Worm (Caenorhabditis elegans) whole organism, L4 larva: ENCODE measurements around the gene mboa-6.
A peak's percentile ranks its signal among the peaks of the same experiment; 100 is the strongest.

Experiments
- D1046.2 ChIP-seq: fragments of 200-800 bp; sonication (Bioruptor generic); IDR thresholded peaks from 2 replicates; pipeline ENCODE4 v1.3.6; 2022; ENCODE audit warnings: missing genetic modification characterization, missing compliant biosample characterization
- F10B5.3 ChIP-seq: sonication (generic microtip); optimal IDR thresholded peaks from 2 replicates; lab custom pipeline; 2016; ENCODE audit warnings: mild to moderate bottlenecking, missing genetic modification characterization, missing compliant biosample characterization
- F26F4.8 ChIP-seq: fragments of 200-800 bp; sonication (Bioruptor generic); conservative IDR thresholded peaks from 2 replicates; pipeline ENCODE4 v1.3.6; 2022; ENCODE audit warnings: missing genetic modification characterization, missing compliant biosample characterization
- F37D6.2 ChIP-seq: sonication (generic microtip); optimal IDR thresholded peaks from 2 replicates; lab custom pipeline; 2016; ENCODE audit warnings: mild to moderate bottlenecking, missing genetic modification characterization, missing compliant biosample characterization
- R02D3.7 ChIP-seq: fragments of 150-350 bp; sonication (generic microtip); optimal IDR thresholded peaks from 3 replicates; lab custom pipeline; 2014; ENCODE audit warnings: missing biosample characterization, missing genetic modification characterization
- Y105C5A.15 ChIP-seq: fragments of 200-800 bp; sonication (Bioruptor generic); IDR thresholded peaks from 2 replicates; pipeline ENCODE4 v1.3.6; 2022; ENCODE audit warnings: missing genetic modification characterization, missing compliant biosample characterization
- Y48G9A.11 ChIP-seq: fragments of 200-800 bp; sonication (Bioruptor generic); IDR thresholded peaks from 2 replicates; pipeline ENCODE4 v1.3.6; 2022; ENCODE audit warnings: missing genetic modification reagents, missing genetic modification characterization, missing compliant biosample characterization
- Y75B8A.6 ChIP-seq: fragments of 200-800 bp; sonication (Bioruptor generic); IDR thresholded peaks from 2 replicates; pipeline ENCODE4 v1.3.6; 2022; ENCODE audit warnings: missing genetic modification reagents, missing genetic modification characterization, missing compliant biosample characterization
- ama-1 ChIP-seq: fragments of 150-350 bp; optimal IDR thresholded peaks from 2 replicates; lab custom pipeline; 2014; ENCODE audit warnings: inconsistent platforms, mixed read lengths
- attf-4 ChIP-seq: sonication (generic microtip); optimal IDR thresholded peaks from 3 replicates; lab custom pipeline; 2017; ENCODE audit warnings: missing biosample characterization, missing genetic modification characterization
- ceh-28 ChIP-seq: fragments of 150-350 bp; optimal IDR thresholded peaks from 2 replicates; lab custom pipeline; 2014; ENCODE audit warnings: missing biosample characterization, missing genetic modification reagents, missing genetic modification characterization
- cey-2 ChIP-seq: sonication (generic microtip); optimal IDR thresholded peaks from 3 replicates; lab custom pipeline; 2017; ENCODE audit warnings: missing genetic modification characterization, mild to moderate bottlenecking, missing compliant biosample characterization, antibody characterized with exemption, borderline replicate concordance; ENCODE audit not compliant: insufficient read depth
- daf-12 ChIP-seq: fragments of 150-350 bp; optimal IDR thresholded peaks from 2 replicates; lab custom pipeline; 2014; ENCODE audit warnings: missing biosample characterization, missing genetic modification reagents, missing genetic modification characterization
- daf-16 ChIP-seq, 3 experiments: sonication (generic microtip); optimal IDR thresholded peaks; 2 replicates each; lab custom pipeline; 2016 to 2017; ENCODE audit warnings: missing genetic modification characterization in 3 of 3, missing genetic modification reagents in 3 of 3, mild to moderate bottlenecking in 2 of 3, missing compliant biosample characterization in 2 of 3, missing biosample characterization in 1 of 3, moderate library complexity in 1 of 3
- daf-19 ChIP-seq: fragments of 200-800 bp; sonication (Bioruptor generic); conservative IDR thresholded peaks from 2 replicates; pipeline ENCODE4 v1.3.6; 2022; ENCODE audit warnings: missing genetic modification characterization, missing compliant biosample characterization
- daf-8 ChIP-seq: fragments of 200-800 bp; sonication (Bioruptor generic); IDR thresholded peaks from 2 replicates; pipeline ENCODE4 v1.3.6; 2022; ENCODE audit warnings: missing genetic modification characterization, missing compliant biosample characterization
- dmd-6 ChIP-seq: fragments of 200-800 bp; sonication (Bioruptor generic); IDR thresholded peaks from 2 replicates; pipeline ENCODE4 v1.3.6; 2022; ENCODE audit warnings: missing genetic modification reagents, missing genetic modification characterization, missing compliant biosample characterization
- dpl-1 ChIP-seq: fragments of 150-350 bp; optimal IDR thresholded peaks from 2 replicates; lab custom pipeline; 2014; ENCODE audit warnings: missing biosample characterization, missing genetic modification reagents, missing genetic modification characterization
- dve-1 ChIP-seq: sonication (generic microtip); optimal IDR thresholded peaks from 2 replicates; lab custom pipeline; 2017; ENCODE audit warnings: antibody characterized with exemption, mild to moderate bottlenecking, missing genetic modification characterization, missing compliant biosample characterization; ENCODE audit not compliant: insufficient read depth
- egl-43 ChIP-seq: fragments of 200-800 bp; sonication (Bioruptor generic); IDR thresholded peaks from 2 replicates; pipeline ENCODE4 v1.3.6; 2022; ENCODE audit warnings: missing genetic modification reagents, missing genetic modification characterization, missing compliant biosample characterization
- fkh-10 ChIP-seq: fragments of 150-350 bp; optimal IDR thresholded peaks from 2 replicates; lab custom pipeline; 2014; ENCODE audit warnings: missing biosample characterization, missing genetic modification reagents, missing genetic modification characterization
- hif-1 ChIP-seq, 2 experiments: sonication (generic microtip); optimal IDR thresholded peaks; 2 replicates each; lab custom pipeline; 2016 to 2017; ENCODE audit warnings: missing compliant biosample characterization in 2 of 2, missing genetic modification characterization in 2 of 2, missing genetic modification reagents in 2 of 2, missing genotype in 2 of 2, mild to moderate bottlenecking in 1 of 2
- hmg-1.1 ChIP-seq: fragments of 200-800 bp; sonication (Bioruptor generic); IDR thresholded peaks from 2 replicates; pipeline ENCODE4 v1.3.6; 2022; ENCODE audit warnings: missing genetic modification reagents, missing genetic modification characterization, missing compliant biosample characterization
- jun-1 ChIP-seq: fragments of 150-350 bp; optimal IDR thresholded peaks from 2 replicates; lab custom pipeline; 2014; ENCODE audit warnings: missing biosample characterization, missing genetic modification reagents, missing genetic modification characterization
- lin-1 ChIP-seq: fragments of 200-800 bp; sonication (Bioruptor generic); IDR thresholded peaks from 2 replicates; pipeline ENCODE4 v1.3.6; 2022; ENCODE audit warnings: missing genetic modification reagents, missing genetic modification characterization, missing compliant biosample characterization
- lin-13 ChIP-seq: fragments of 150-350 bp; optimal IDR thresholded peaks from 2 replicates; lab custom pipeline; 2014; ENCODE audit warnings: missing biosample characterization, missing genetic modification reagents, missing genetic modification characterization
- lin-38 ChIP-seq: fragments of 200-800 bp; sonication (Bioruptor generic); IDR thresholded peaks from 2 replicates; pipeline ENCODE4 v1.3.6; 2022; ENCODE audit warnings: missing genetic modification reagents, missing genetic modification characterization, missing compliant biosample characterization
- madf-5 ChIP-seq, 2 experiments: fragments of 200-800 bp; sonication (Bioruptor generic); IDR thresholded peaks; 2 replicates each; pipeline ENCODE4 v1.3.6; 2022; ENCODE audit warnings: missing compliant biosample characterization in 2 of 2, missing genetic modification characterization in 2 of 2
- madf-9 ChIP-seq: fragments of 200-800 bp; sonication (Bioruptor generic); conservative IDR thresholded peaks from 2 replicates; pipeline ENCODE4 v1.3.6; 2022; ENCODE audit warnings: missing genetic modification reagents, missing genetic modification characterization, missing compliant biosample characterization
- mdt-29 ChIP-seq: fragments of 200-800 bp; sonication (Bioruptor generic); IDR thresholded peaks from 2 replicates; pipeline ENCODE4 v1.3.6; 2022; ENCODE audit warnings: missing genetic modification reagents, missing genetic modification characterization, missing compliant biosample characterization
- mep-1 ChIP-seq: fragments of 150-350 bp; sonication (generic microtip); optimal IDR thresholded peaks from 3 replicates; lab custom pipeline; 2014; ENCODE audit warnings: missing biosample characterization, missing genetic modification characterization
- mxl-2 ChIP-seq: fragments of 200-800 bp; sonication (Bioruptor generic); conservative IDR thresholded peaks from 2 replicates; pipeline ENCODE4 v1.3.6; 2022; ENCODE audit warnings: missing genetic modification reagents, missing genetic modification characterization, missing compliant biosample characterization
- nhr-10 ChIP-seq: fragments of 150-350 bp; optimal IDR thresholded peaks from 2 replicates; lab custom pipeline; 2014; ENCODE audit warnings: missing biosample characterization, missing genetic modification characterization
- nhr-102 ChIP-seq: sonication (generic microtip); optimal IDR thresholded peaks from 2 replicates; lab custom pipeline; 2016; ENCODE audit warnings: mild to moderate bottlenecking, missing genetic modification characterization, moderate library complexity, missing compliant biosample characterization
- nhr-111 ChIP-seq: fragments of 200-800 bp; sonication (Bioruptor generic); optimal IDR thresholded peaks from 2 replicates; lab custom pipeline; 2018; ENCODE audit warnings: mild to moderate bottlenecking, missing genetic modification characterization, missing compliant biosample characterization
- nhr-237 ChIP-seq: sonication (generic microtip); optimal IDR thresholded peaks from 2 replicates; lab custom pipeline; 2017; ENCODE audit warnings: missing biosample characterization, missing genetic modification characterization
- nhr-28 ChIP-seq: fragments of 150-350 bp; optimal IDR thresholded peaks from 2 replicates; lab custom pipeline; 2014; ENCODE audit warnings: missing biosample characterization, missing genetic modification characterization
- nhr-41 ChIP-seq: fragments of 200-800 bp; sonication (Bioruptor generic); IDR thresholded peaks from 2 replicates; pipeline ENCODE4 v1.3.6; 2022; ENCODE audit warnings: missing genetic modification reagents, missing genetic modification characterization, missing compliant biosample characterization
- nhr-48 ChIP-seq: sonication (generic microtip); optimal IDR thresholded peaks from 2 replicates; lab custom pipeline; 2016; ENCODE audit warnings: mild to moderate bottlenecking, missing genetic modification characterization, missing compliant biosample characterization
- nhr-77 ChIP-seq: fragments of 150-350 bp; optimal IDR thresholded peaks from 2 replicates; lab custom pipeline; 2014; ENCODE audit warnings: missing biosample characterization, missing genetic modification characterization
- pha-4 ChIP-seq, 2 experiments: fragments of 150-350 bp in 1 of 2; fragments of 200-800 bp in 1 of 2; sonication (Bioruptor generic) in 1 of 2; IDR thresholded peaks in 1 of 2; optimal IDR thresholded peaks in 1 of 2; 2 replicates each; pipeline versions ENCODE4 v1.3.6 to Lab custom; 2014 to 2022; ENCODE audit warnings: missing genetic modification characterization in 2 of 2, missing genetic modification reagents in 2 of 2, missing biosample characterization in 1 of 2, missing compliant biosample characterization in 1 of 2
- skn-1 ChIP-seq: fragments of 150-350 bp; optimal IDR thresholded peaks from 2 replicates; lab custom pipeline; 2014; ENCODE audit warnings: missing biosample characterization, missing genetic modification characterization
- snpc-1.2 ChIP-seq: fragments of 200-800 bp; sonication (Bioruptor generic); IDR thresholded peaks from 2 replicates; pipeline ENCODE4 v1.3.6; 2022; ENCODE audit warnings: missing genetic modification reagents, missing genetic modification characterization, missing compliant biosample characterization
- snpc-4 ChIP-seq: fragments of 150-350 bp; optimal IDR thresholded peaks from 2 replicates; lab custom pipeline; 2014; ENCODE audit warnings: missing biosample characterization, missing genetic modification characterization
- tra-1 ChIP-seq: fragments of 200-800 bp; sonication (Bioruptor generic); IDR thresholded peaks from 2 replicates; pipeline ENCODE4 v1.3.6; 2022; ENCODE audit warnings: missing genetic modification reagents, missing genetic modification characterization, missing compliant biosample characterization
- unc-130 ChIP-seq: sonication (generic microtip); optimal IDR thresholded peaks from 2 replicates; lab custom pipeline; 2016; ENCODE audit warnings: missing genetic modification reagents, missing genetic modification characterization, missing compliant biosample characterization
- unc-39 ChIP-seq: sonication (generic microtip); optimal IDR thresholded peaks from 2 replicates; lab custom pipeline; 2017; ENCODE audit warnings: missing biosample characterization, missing genetic modification characterization
- vab-7 ChIP-seq: fragments of 200-800 bp; sonication (Bioruptor generic); IDR thresholded peaks from 2 replicates; pipeline ENCODE4 v1.3.6; 2022; ENCODE audit warnings: missing genetic modification reagents, missing genetic modification characterization, missing compliant biosample characterization
- zip-11 ChIP-seq: fragments of 200-800 bp; sonication (Bioruptor generic); IDR thresholded peaks from 2 replicates; pipeline ENCODE4 v1.3.6; 2022; ENCODE audit warnings: missing genetic modification characterization, missing compliant biosample characterization
- ztf-7 ChIP-seq: fragments of 150-350 bp; optimal IDR thresholded peaks from 2 replicates; lab custom pipeline; 2014; ENCODE audit warnings: missing biosample characterization, missing genetic modification characterization

The mboa-6 gene

ce11 chrIII:1921136-1921680, 40.5 kb downstream of the mboa-6 start (continued):
- peak; percentile 77 for TF ChIP-seq jun-1 (tag; lab: Kevin White, UChicago)
- TF ChIP-seq R02D3.7 (tag; lab: Kevin White, UChicago): no peak
- peak; percentile 71 for TF ChIP-seq F10B5.3
- TF ChIP-seq nhr-77: peak; percentile 81
- TF ChIP-seq attf-4 (tag; lab: Kevin White, UChicago): peak; percentile 60
- TF ChIP-seq F37D6.2 (tag; lab: Kevin White, UChicago): peak; percentile 93
- no peak for TF ChIP-seq zip-11
- no peak for TF ChIP-seq daf-8 (GFP tag; lab: Robert Waterston, UW)
- TF ChIP-seq ztf-7 (tag; lab: Kevin White, UChicago): peak; percentile 20
- TF ChIP-seq ceh-28 (tag; lab: Kevin White, UChicago): peak; percentile 26
- TF ChIP-seq hmg-1.1 (GFP tag; lab: Robert Waterston, UW): peak; percentile 93
- peak; percentile 93 for TF ChIP-seq lin-13 (GFP tag; lab: Kevin White, UChicago)
- TF ChIP-seq vab-7: 0 out of 2 replicates have a peak, but pooled peaks have one; percentile 21
- peak; percentile 94 for TF ChIP-seq dve-1
- no peak for TF ChIP-seq daf-19
- peak; percentile 88 for TF ChIP-seq nhr-28 (tag; lab: Kevin White, UChicago)
- TF ChIP-seq snpc-4 (tag; lab: Kevin White, UChicago): peak; percentile 46
- TF ChIP-seq Y75B8A.6: no peak
- TF ChIP-seq daf-16 (GFP tag; optimal IDR thresholded peaks at IDR 0.05; lab: Kevin White, UChicago): peak; percentile 70 to 91
- TF ChIP-seq daf-16 (tag; optimal IDR thresholded peaks at IDR 0.05; lab: Kevin White, UChicago): peak; percentile 83
- no peak for TF ChIP-seq Y48G9A.11 (GFP tag; lab: Robert Waterston, UW)
- no peak for TF ChIP-seq nhr-237 (tag; lab: Kevin White, UChicago)
- peak; percentile 88 for TF ChIP-seq mep-1
- no peak for TF ChIP-seq D1046.2 (GFP tag; lab: Robert Waterston, UW)
- no peak for TF ChIP-seq madf-5 (GFP tag; IDR thresholded peaks at IDR 0.05; lab: Robert Waterston, UW)
- 0 out of 2 replicates have a peak, but pooled peaks have one; percentile 35 for TF ChIP-seq mxl-2 (GFP tag; lab: Robert Waterston, UW)
- peak; percentile 79 for TF ChIP-seq nhr-10 (tag; lab: Kevin White, UChicago)
- no peak for TF ChIP-seq F26F4.8 (GFP tag; lab: Robert Waterston, UW)
- TF ChIP-seq pha-4 (GFP tag; IDR thresholded peaks at IDR 0.05; lab: Robert Waterston, UW): peak; percentile 98
- TF ChIP-seq pha-4 (tag; optimal IDR thresholded peaks at IDR 0.05; lab: Kevin White, UChicago): peak; percentile 29
- TF ChIP-seq dmd-6 (GFP tag; lab: Robert Waterston, UW): peak; percentile 100
- no peak for TF ChIP-seq unc-39
- no peak for TF ChIP-seq mdt-29 (GFP tag; lab: Robert Waterston, UW)
- TF ChIP-seq ama-1: peak; percentile 38
- TF ChIP-seq dpl-1 (GFP tag; lab: Kevin White, UChicago): peak; percentile 62
- peak; percentile 80 to 83 for TF ChIP-seq hif-1 (tag; optimal IDR thresholded peaks at IDR 0.05; lab: Kevin White, UChicago)
- peak; percentile 62 for TF ChIP-seq madf-9 (GFP tag; lab: Robert Waterston, UW)
- TF ChIP-seq nhr-48 (tag; lab: Kevin White, UChicago): peak; percentile 99
- peak; percentile 95 for TF ChIP-seq tra-1 (GFP tag; lab: Robert Waterston, UW)
- TF ChIP-seq lin-1: peak; percentile 74
- TF ChIP-seq nhr-41 (GFP tag; lab: Robert Waterston, UW): peak; percentile 72
- TF ChIP-seq nhr-111 (GFP tag; lab: Kevin White, UChicago): no peak
- peak; percentile 92 for TF ChIP-seq nhr-102 (tag; lab: Kevin White, UChicago)
- TF ChIP-seq skn-1: no peak
- TF ChIP-seq egl-43 (GFP tag; lab: Robert Waterston, UW): peak; percentile 82
- peak; percentile 69 for TF ChIP-seq lin-38 (GFP tag; lab: Robert Waterston, UW)
- no peak for TF ChIP-seq daf-12 (tag; lab: Kevin White, UChicago)
- TF ChIP-seq snpc-1.2: no peak
- no peak for TF ChIP-seq unc-130
- TF ChIP-seq fkh-10 (GFP tag; lab: Kevin White, UChicago): peak; percentile 96
- TF ChIP-seq Y105C5A.15: no peak
- no peak for TF ChIP-seq cey-2
